Worm (Caenorhabditis elegans): Measurements from ENCODE around the gene Y75B7AR.1.
A peak's percentile ranks its signal among the peaks of the same experiment; 100 is the strongest.

The Y75B7AR.1 gene

ce11 chrV:1392900-1393299, at the start of gene Y75B7AR.1:
Gene Y75B7AR.1 (minus strand): TSS chrV:1393000.
- TF ChIP-seq sup-37 (GFP tag; optimal IDR thresholded peaks at IDR 0.05), result no peak
- TF ChIP-seq ceh-90 (tag; optimal IDR thresholded peaks at IDR 0.05), result no peak
- TF ChIP-seq hlh-4 (tag; optimal IDR thresholded peaks at IDR 0.05), result no peak
- no peak for TF ChIP-seq nhr-20 (tag; optimal IDR thresholded peaks at IDR 0.05)
- TF ChIP-seq ceh-8 (GFP tag; optimal IDR thresholded peaks at IDR 0.05), result no peak
- TF ChIP-seq unc-98 (GFP tag; IDR thresholded peaks at IDR 0.05), result no peak
- TF ChIP-seq unc-130 (tag; optimal IDR thresholded peaks at IDR 0.05), result no peak
- TF ChIP-seq mep-1 (tag; optimal IDR thresholded peaks at IDR 0.05), result no peak
- no peak for TF ChIP-seq C16A3.4 (tag; optimal IDR thresholded peaks at IDR 0.05)
- no peak for TF ChIP-seq xbp-1 (tag; optimal IDR thresholded peaks at IDR 0.05)
- TF ChIP-seq mab-9 (GFP tag; IDR thresholded peaks at IDR 0.05), result no peak
- TF ChIP-seq pqm-1 (tag; optimal IDR thresholded peaks at IDR 0.05), result no peak

ce11 chrV:1442042-1442441, 49.2 kb upstream of the Y75B7AR.1 start, which contains the start of gene cnc-11:
Gene cnc-11 (plus strand): TSS chrV:1442342.
- TF ChIP-seq unc-62 (GFP tag; optimal IDR thresholded peaks at IDR 0.05) (no peak), unc-98 (GFP tag; IDR thresholded peaks at IDR 0.05) (no peak)

- TF ChIP-seq blmp-1 (tag; optimal IDR thresholded peaks at IDR 0.05) (peak; percentile 7), elt-3 (tag; optimal IDR thresholded peaks at IDR 0.05) (peak in 4 of 6 experiments; percentile 43 to 84 (median 58)), ceh-90 (tag; optimal IDR thresholded peaks at IDR 0.05) (no peak), unc-130 (tag; optimal IDR thresholded peaks at IDR 0.05) (peak; percentile 24), grh-1 (GFP tag; IDR thresholded peaks at IDR 0.05) (peak; percentile 92), efl-1 (optimal IDR thresholded peaks at IDR 0.05) (no peak), efl-1 (GFP tag; optimal IDR thresholded peaks at IDR 0.05 in 1 of 2) (peak in 1 of 2 experiments; percentile 58), lsy-2 (tag; optimal IDR thresholded peaks at IDR 0.05) (peak in 1 of 2 experiments; percentile 23), nhr-85 (tag) (peak; percentile 89), snu-23 (GFP tag; optimal IDR thresholded peaks at IDR 0.05) (peak; percentile 44), nhr-71 (tag; optimal IDR thresholded peaks at IDR 0.05) (peak; percentile 54), nhr-19 (GFP tag; conservative IDR thresholded peaks at IDR 0.05) (peak; percentile 44), nhr-20 (tag; optimal IDR thresholded peaks at IDR 0.05) (peak; percentile 65), ceh-63 (GFP tag; optimal IDR thresholded peaks at IDR 0.05) (no peak), lin-14 (GFP tag; optimal IDR thresholded peaks at IDR 0.05) (peak; percentile 84), nhr-90 (tag; optimal IDR thresholded peaks at IDR 0.05; ENCODE audit: poor library complexity) (peak; percentile 42), lin-35 (GFP tag; optimal IDR thresholded peaks at IDR 0.05) (no peak), dsc-1 (tag; optimal IDR thresholded peaks at IDR 0.05) (no peak), tbx-2 (tag; optimal IDR thresholded peaks at IDR 0.05) (peak; percentile 37)
These were observed 46.0 kb upstream of the Y75B7AR.1 start, which contains the start of gene R09B5.11 for ce11 chrV:1438832-1439231. Gene R09B5.11 (plus strand): TSS chrV:1439205.

- TF ChIP-seq nhr-237 (tag; optimal IDR thresholded peaks at IDR 0.05), result no peak
- TF ChIP-seq zag-1 (tag; optimal IDR thresholded peaks at IDR 0.05), result no peak
- TF ChIP-seq nhr-20 (tag; optimal IDR thresholded peaks at IDR 0.05), result peak; percentile 12
- no peak for TF ChIP-seq lir-3 (tag; optimal IDR thresholded peaks at IDR 0.05; ENCODE audit: poor library complexity)
- TF ChIP-seq lin-14 (GFP tag; optimal IDR thresholded peaks at IDR 0.05), result peak; percentile 52
- TF ChIP-seq efl-1 (optimal IDR thresholded peaks at IDR 0.05), result no peak
- TF ChIP-seq efl-1 (GFP tag; optimal IDR thresholded peaks at IDR 0.05 in 1 of 2), result no peak
- TF ChIP-seq dsc-1 (tag; optimal IDR thresholded peaks at IDR 0.05), result no peak
- TF ChIP-seq nhr-85 (tag), result no peak
- TF ChIP-seq lin-13 (GFP tag; optimal IDR thresholded peaks at IDR 0.05), result no peak
- peak in 2 of 6 experiments; percentile 12 to 65 for TF ChIP-seq elt-3 (tag; optimal IDR thresholded peaks at IDR 0.05)
- TF ChIP-seq ztf-11 (tag; optimal IDR thresholded peaks at IDR 0.05), result no peak
- TF ChIP-seq vab-15 (tag; optimal IDR thresholded peaks at IDR 0.05), result no peak
- no peak for TF ChIP-seq nhr-19 (GFP tag; conservative IDR thresholded peaks at IDR 0.05)
- TF ChIP-seq Y116A8C.19 (tag; optimal IDR thresholded peaks at IDR 0.05; ENCODE audit: borderline replicate concordance), result no peak
- peak; percentile 47; the same call in 1 of the 2 replicates for TF ChIP-seq grh-1 (GFP tag; IDR thresholded peaks at IDR 0.05)
- TF ChIP-seq ceh-88 (GFP tag; IDR thresholded peaks at IDR 0.05), result no peak
- no peak for TF ChIP-seq C16A3.4 (tag; optimal IDR thresholded peaks at IDR 0.05)
- no peak for TF ChIP-seq unc-98 (GFP tag; IDR thresholded peaks at IDR 0.05)
- no peak for TF ChIP-seq snu-23 (GFP tag; optimal IDR thresholded peaks at IDR 0.05)
- no peak for TF ChIP-seq nhr-11 (tag; optimal IDR thresholded peaks at IDR 0.05)
- no peak for TF ChIP-seq nhr-71 (tag; optimal IDR thresholded peaks at IDR 0.05)
- TF ChIP-seq efl-3 (GFP tag; optimal IDR thresholded peaks at IDR 0.05), result no peak
- no peak for TF ChIP-seq mab-9 (GFP tag; IDR thresholded peaks at IDR 0.05)
- no peak for TF ChIP-seq ceh-90 (tag; optimal IDR thresholded peaks at IDR 0.05)
- no peak for TF ChIP-seq nhr-28 (tag; optimal IDR thresholded peaks at IDR 0.05)
- peak; percentile 52 for TF ChIP-seq blmp-1 (tag; optimal IDR thresholded peaks at IDR 0.05)
- TF ChIP-seq snpc-4 (tag; optimal IDR thresholded peaks at IDR 0.05), result no peak
- no peak for TF ChIP-seq aha-1 (tag; optimal IDR thresholded peaks at IDR 0.05)
- TF ChIP-seq nhr-77 (tag; optimal IDR thresholded peaks at IDR 0.05), result no peak
- no peak for TF ChIP-seq swsn-7 (tag; optimal IDR thresholded peaks at IDR 0.05)
- TF ChIP-seq tbx-2 (tag; optimal IDR thresholded peaks at IDR 0.05), result peak; percentile 25
- no peak for TF ChIP-seq pax-3 (tag; optimal IDR thresholded peaks at IDR 0.05)
These were observed 45.4 kb upstream of the Y75B7AR.1 start for ce11 chrV:1438205-1438604.
